Fruit fly (Drosophila melanogaster) whole organism, embryonic: Measurements from ENCODE around the gene ArfGAP3.

Experiments used
- C15 ChIP-seq: fragments of 200-800 bp; sonication (Bioruptor generic); IDR thresholded peaks from 3 replicates; pipeline ENCODE4 v1.3.6; 2022; ENCODE audit warnings: missing biosample characterization, missing genetic modification characterization
- CG10147 ChIP-seq: fragments of 200-800 bp; sonication (Bioruptor generic); optimal IDR thresholded peaks from 2 replicates; lab custom pipeline; 2019; ENCODE audit warnings: missing biosample characterization, mild to moderate bottlenecking, missing genetic modification characterization, moderate library complexity
- CG1233 ChIP-seq: fragments of 200-800 bp; sonication (Bioruptor generic); optimal IDR thresholded peaks from 4 replicates; lab custom pipeline; 2018; ENCODE audit warnings: missing biosample characterization, mild to moderate bottlenecking, missing genetic modification characterization
- CG12942 ChIP-seq: fragments of 200-800 bp; sonication (Bioruptor generic); optimal IDR thresholded peaks from 3 replicates; lab custom pipeline; 2016; ENCODE audit warnings: missing biosample characterization, missing genetic modification characterization
- CG13123 ChIP-seq: fragments of 200-800 bp; sonication (Bioruptor generic); optimal IDR thresholded peaks from 2 replicates; lab custom pipeline; 2016; ENCODE audit warnings: missing biosample characterization, missing genetic modification characterization
- CG15514 ChIP-seq: fragments of 200-800 bp; sonication (Bioruptor generic); optimal IDR thresholded peaks from 3 replicates; lab custom pipeline; 2017; ENCODE audit warnings: missing biosample characterization, missing genetic modification characterization, mild to moderate bottlenecking, moderate library complexity, missing genetic modification reagents
- CG1603 ChIP-seq: fragments of 200-800 bp; sonication (Bioruptor generic); optimal IDR thresholded peaks from 2 replicates; lab custom pipeline; 2019; ENCODE audit warnings: missing biosample characterization, mild to moderate bottlenecking, missing genetic modification characterization, moderate library complexity
- CG1647 ChIP-seq: fragments of 200-800 bp; sonication (Bioruptor generic); optimal IDR thresholded peaks from 3 replicates; lab custom pipeline; 2016; ENCODE audit warnings: missing biosample characterization, missing genetic modification characterization
- CG16779 ChIP-seq: fragments of 200-800 bp; sonication (Bioruptor generic); IDR thresholded peaks from 2 replicates; pipeline ENCODE4 v1.3.6; 2022; ENCODE audit warnings: missing biosample characterization, missing genetic modification characterization
- CG16815 ChIP-seq: fragments of 200-800 bp; sonication (Bioruptor generic); optimal IDR thresholded peaks from 3 replicates; lab custom pipeline; 2017; ENCODE audit warnings: missing biosample characterization, mild to moderate bottlenecking, missing genetic modification characterization
- CG17328 ChIP-seq: fragments of 200-800 bp; sonication (Bioruptor generic); IDR thresholded peaks from 2 replicates; pipeline ENCODE4 v1.3.6; 2022; ENCODE audit warnings: missing biosample characterization, missing genetic modification characterization
- CG17568 ChIP-seq: fragments of 200-800 bp; sonication (Bioruptor generic); optimal IDR thresholded peaks from 2 replicates; lab custom pipeline; 2018; ENCODE audit warnings: missing biosample characterization, mild to moderate bottlenecking, missing genetic modification characterization, moderate library complexity
- CG17802 ChIP-seq: fragments of 200-800 bp; sonication (Bioruptor generic); optimal IDR thresholded peaks from 2 replicates; lab custom pipeline; 2018; ENCODE audit warnings: missing biosample characterization, mild to moderate bottlenecking, missing genetic modification characterization, moderate library complexity
- CG3995 ChIP-seq: fragments of 200-800 bp; sonication (Bioruptor generic); optimal IDR thresholded peaks from 3 replicates; lab custom pipeline; 2016; ENCODE audit warnings: missing biosample characterization, missing genetic modification characterization
- CG42726 ChIP-seq: fragments of 200-800 bp; sonication (Bioruptor generic); IDR thresholded peaks from 2 replicates; pipeline ENCODE4 v1.3.6; 2022; ENCODE audit warnings: missing biosample characterization, missing genetic modification characterization; ENCODE audit not compliant: partially characterized antibody
- CG7271 ChIP-seq: fragments of 200-800 bp; sonication (Bioruptor generic); optimal IDR thresholded peaks from 2 replicates; lab custom pipeline; 2018; ENCODE audit warnings: missing biosample characterization, mild to moderate bottlenecking, missing genetic modification characterization, moderate library complexity
- CG8281 ChIP-seq: fragments of 200-800 bp; sonication (Bioruptor generic); optimal IDR thresholded peaks from 2 replicates; lab custom pipeline; 2018; ENCODE audit warnings: missing biosample characterization, mild to moderate bottlenecking, missing genetic modification characterization, moderate library complexity
- CG8944 ChIP-seq: fragments of 200-800 bp; sonication (Bioruptor generic); optimal IDR thresholded peaks from 3 replicates; lab custom pipeline; 2016; ENCODE audit warnings: missing biosample characterization, missing genetic modification characterization
- CG9437 ChIP-seq: fragments of 200-800 bp; sonication (Bioruptor generic); optimal IDR thresholded peaks from 2 replicates; lab custom pipeline; 2018; ENCODE audit warnings: missing biosample characterization, mild to moderate bottlenecking, missing genetic modification characterization
- CG9797 ChIP-seq: fragments of 200-800 bp; sonication (Bioruptor generic); optimal IDR thresholded peaks from 3 replicates; lab custom pipeline; 2018; ENCODE audit warnings: missing biosample characterization, mild to moderate bottlenecking, missing genetic modification characterization
- CG9876 ChIP-seq: fragments of 200-800 bp; sonication (Bioruptor generic); optimal IDR thresholded peaks from 2 replicates; lab custom pipeline; 2016; ENCODE audit warnings: missing biosample characterization, missing genetic modification characterization
- Doc3 ChIP-seq: fragments of 200-800 bp; sonication (Bioruptor generic); IDR thresholded peaks from 3 replicates; pipeline ENCODE4 v1.3.6; 2022; ENCODE audit warnings: missing biosample characterization, missing genetic modification characterization; ENCODE audit not compliant: partially characterized antibody
- E2f1 ChIP-seq: fragments of 200-800 bp; sonication (Bioruptor generic); IDR thresholded peaks from 2 replicates; pipeline ENCODE4 v1.3.6; 2022; ENCODE audit warnings: missing biosample characterization, missing genetic modification characterization
- Gsc ChIP-seq: fragments of 200-800 bp; sonication (Bioruptor generic); IDR thresholded peaks from 2 replicates; pipeline ENCODE4 v1.3.6; 2022; ENCODE audit warnings: missing biosample characterization, missing genetic modification characterization
- H15 ChIP-seq: fragments of 200-800 bp; sonication (Bioruptor generic); IDR thresholded peaks from 3 replicates; pipeline ENCODE4 v1.3.6; 2022; ENCODE audit warnings: missing biosample characterization, missing genetic modification characterization
- Myb ChIP-seq: fragments of 200-800 bp; sonication (Bioruptor generic); optimal IDR thresholded peaks from 2 replicates; lab custom pipeline; 2016; ENCODE audit warnings: missing biosample characterization, missing genetic modification characterization
- Sin3A ChIP-seq: fragments of >200 bp; optimal IDR thresholded peaks from 2 replicates; lab custom pipeline; 2018
- Spps ChIP-seq: fragments of 200-800 bp; sonication (Bioruptor generic); optimal IDR thresholded peaks from 2 replicates; lab custom pipeline; 2018; ENCODE audit warnings: missing biosample characterization, mild to moderate bottlenecking, missing genetic modification characterization
- Sry-β ChIP-seq: fragments of 200-800 bp; sonication (Bioruptor generic); optimal IDR thresholded peaks from 2 replicates; lab custom pipeline; 2018; ENCODE audit warnings: missing biosample characterization, mild to moderate bottlenecking, missing genetic modification characterization, moderate library complexity
- Stat92E ChIP-seq, 3 experiments: fragments of >200 bp in 2 of 3; fragments of 200-800 bp in 1 of 3; sonication (Bioruptor generic) in 1 of 3; optimal IDR thresholded peaks; 2 replicates each; lab custom pipeline; 2017 to 2019; ENCODE audit warnings: missing biosample characterization in 3 of 3, missing genetic modification characterization in 3 of 3, mild to moderate bottlenecking in 1 of 3, moderate library complexity in 1 of 3
- Tbp ChIP-seq: fragments of >200 bp; optimal IDR thresholded peaks from 2 replicates; lab custom pipeline; 2018; ENCODE audit warnings: missing biosample characterization, missing genetic modification characterization
- bbx ChIP-seq: fragments of 200-800 bp; sonication (Bioruptor generic); IDR thresholded peaks from 2 replicates; pipeline ENCODE4 v1.3.6; 2022; ENCODE audit warnings: missing biosample characterization, missing genetic modification characterization; ENCODE audit not compliant: partially characterized antibody
- bigmax ChIP-seq: fragments of 200-800 bp; sonication (Bioruptor generic); optimal IDR thresholded peaks from 2 replicates; lab custom pipeline; 2018; ENCODE audit warnings: missing biosample characterization, mild to moderate bottlenecking, missing genetic modification characterization
- btn ChIP-seq: fragments of 200-800 bp; sonication (Bioruptor generic); optimal IDR thresholded peaks from 2 replicates; lab custom pipeline; 2016; ENCODE audit warnings: missing biosample characterization, missing genetic modification characterization
- chinmo ChIP-seq: fragments of 200-800 bp; sonication (Bioruptor generic); IDR thresholded peaks from 4 replicates; pipeline ENCODE4 v1.3.6; 2022; ENCODE audit warnings: missing biosample characterization, missing genetic modification characterization; ENCODE audit not compliant: partially characterized antibody
- crol ChIP-seq: fragments of 200-800 bp; sonication (Bioruptor generic); IDR thresholded peaks from 2 replicates; pipeline ENCODE4 v1.3.6; 2022; ENCODE audit warnings: missing biosample characterization, missing genetic modification characterization
- fru ChIP-seq: fragments of >200 bp; optimal IDR thresholded peaks from 2 replicates; lab custom pipeline; 2017
- gsb-n ChIP-seq: fragments of 200-800 bp; sonication (Bioruptor generic); optimal IDR thresholded peaks from 3 replicates; lab custom pipeline; 2018; ENCODE audit warnings: missing biosample characterization, mild to moderate bottlenecking, missing genetic modification characterization
- hb ChIP-seq: fragments of 200-800 bp; sonication (Bioruptor generic); IDR thresholded peaks from 3 replicates; pipeline ENCODE4 v1.3.6; 2022; ENCODE audit warnings: missing biosample characterization, missing genetic modification characterization; ENCODE audit not compliant: partially characterized antibody
- kni ChIP-seq: fragments of 200-800 bp; sonication (Bioruptor generic); optimal IDR thresholded peaks from 3 replicates; lab custom pipeline; 2017; ENCODE audit warnings: mild to moderate bottlenecking, missing biosample characterization, missing genetic modification reagents, missing genetic modification characterization
- lab ChIP-seq: fragments of 200-800 bp; sonication (Bioruptor generic); optimal IDR thresholded peaks from 3 replicates; lab custom pipeline; 2017; ENCODE audit warnings: missing biosample characterization, missing genetic modification characterization, mild to moderate bottlenecking, moderate library complexity, missing genetic modification reagents
- lbe ChIP-seq: fragments of 200-800 bp; sonication (Bioruptor generic); optimal IDR thresholded peaks from 2 replicates; lab custom pipeline; 2016; ENCODE audit warnings: missing biosample characterization, mild to moderate bottlenecking, missing genetic modification characterization
- lov ChIP-seq, 2 experiments: fragments of 200-800 bp in 1 of 2; fragments of >200 bp in 1 of 2; sonication (Bioruptor generic) in 1 of 2; IDR thresholded peaks in 1 of 2; optimal IDR thresholded peaks in 1 of 2; 2 replicates in 1 of 2; 3 replicates in 1 of 2; pipeline versions ENCODE4 v1.3.6 to Lab custom; 2017 to 2022; ENCODE audit warnings: missing biosample characterization in 1 of 2, missing genetic modification characterization in 1 of 2
- maf-S ChIP-seq: fragments of 200-800 bp; sonication (Bioruptor generic); optimal IDR thresholded peaks from 2 replicates; lab custom pipeline; 2016; ENCODE audit warnings: missing biosample characterization, missing genetic modification characterization
- nmo ChIP-seq: fragments of 200-800 bp; sonication (Bioruptor generic); optimal IDR thresholded peaks from 2 replicates; lab custom pipeline; 2018; ENCODE audit warnings: missing biosample characterization, mild to moderate bottlenecking, missing genetic modification characterization, moderate library complexity
- pita ChIP-seq: fragments of 200-800 bp; sonication (Bioruptor generic); optimal IDR thresholded peaks from 2 replicates; lab custom pipeline; 2017; ENCODE audit warnings: missing biosample characterization, mild to moderate bottlenecking, missing genetic modification characterization
- zen ChIP-seq: fragments of 200-800 bp; sonication (Bioruptor generic); optimal IDR thresholded peaks from 3 replicates; lab custom pipeline; 2018; ENCODE audit warnings: missing biosample characterization, mild to moderate bottlenecking, missing genetic modification characterization, moderate library complexity
- zfh1 ChIP-seq: fragments of 200-800 bp; sonication (Bioruptor generic); IDR thresholded peaks from 3 replicates; pipeline ENCODE4 v1.3.6; 2022; ENCODE audit warnings: missing biosample characterization, missing genetic modification characterization

The ArfGAP3 gene

DNA sequence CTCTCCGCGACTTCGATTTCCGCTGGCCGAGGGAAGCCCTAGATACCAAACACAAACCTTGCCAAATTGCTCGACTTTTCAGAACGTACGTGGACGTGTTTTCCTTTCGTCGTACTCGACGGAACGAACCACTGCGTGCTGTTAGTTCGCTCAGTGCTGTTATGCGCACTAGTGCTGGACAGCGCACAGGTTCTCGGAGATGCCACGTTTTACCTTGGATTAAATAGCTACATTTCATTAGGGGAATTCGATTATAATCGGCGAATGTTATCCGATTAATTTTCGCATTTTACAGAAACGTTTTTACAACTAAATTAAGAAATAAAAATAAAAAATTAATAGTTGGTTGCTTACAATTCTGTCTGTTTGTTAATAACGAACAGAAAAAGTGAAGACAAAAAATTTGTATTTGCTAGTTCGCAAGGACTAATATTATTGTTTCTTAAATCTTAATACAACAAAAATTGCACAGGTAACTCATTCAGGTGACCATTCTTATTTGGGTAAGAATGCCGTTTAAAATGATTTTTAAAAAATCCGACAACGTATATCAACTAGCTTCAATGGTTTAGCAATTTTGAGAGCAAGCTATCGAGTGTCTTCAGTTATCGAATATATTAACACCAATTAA is at the start of gene ArfGAP3, which contains the start of gene CG32452:
ArfGAP3 (minus strand) TSS at position 441 of the 631 bp plus-strand sequence.
CG32452 (plus strand) TSS at position 592 of the 631 bp plus-strand sequence.
- TF ChIP-seq CG8944 (peak; percentile 24), CG17568 (GFP tag; lab: Kevin White, UChicago) (no peak), CG16779 (GFP tag; lab: Robert Waterston, UW) (0 out of 2 replicates have a peak, but pooled peaks have one; percentile 35), bigmax (GFP tag; lab: Kevin White, UChicago) (no peak), CG9437 (peak; percentile 81), zfh1 (GFP tag; lab: Robert Waterston, UW) (peak; percentile 77; the same call in 2 of the 3 replicates), CG3995 (GFP tag; lab: Kevin White, UChicago) (peak; percentile 39), CG10147 (GFP tag; lab: Kevin White, UChicago) (peak; percentile 74), CG13123 (GFP tag; lab: Kevin White, UChicago) (peak; percentile 53), CG17802 (tag; lab: Kevin White, UChicago) (peak; percentile 58), hb (GFP tag; lab: Robert Waterston, UW) (no peak), CG8281 (tag; lab: Kevin White, UChicago) (peak; percentile 38), CG1603 (peak; percentile 51), kni (peak; percentile 41), zen (peak; percentile 66), gsb-n (tag; lab: Kevin White, UChicago) (peak; percentile 68), CG1647 (GFP tag; lab: Kevin White, UChicago) (peak; percentile 60), CG16815 (GFP tag; lab: Kevin White, UChicago) (peak; percentile 51), Doc3 (GFP tag; lab: Robert Waterston, UW) (peak; percentile 70; the same call in 2 of the 3 replicates), bbx (GFP tag; lab: Robert Waterston, UW) (peak; percentile 26; the same call in 1 of the 2 replicates), lbe (GFP tag; lab: Kevin White, UChicago) (peak; percentile 31), CG42726 (GFP tag; lab: Robert Waterston, UW) (no peak; the same call in 1 of the 2 replicates), CG15514 (GFP tag; lab: Kevin White, UChicago) (peak; percentile 97), Sin3A (lab: Kevin White, UChicago) (peak; percentile 10), CG9797 (GFP tag; lab: Kevin White, UChicago) (peak; percentile 22), CG12942 (GFP tag; lab: Kevin White, UChicago) (peak; percentile 75), lov (optimal IDR thresholded peaks at IDR 0.05; lab: Kevin White, UChicago) (no peak), lov (GFP tag; IDR thresholded peaks at IDR 0.05; lab: Robert Waterston, UW) (peak; percentile 45; the same call in 1 of the 3 replicates), CG1233 (GFP tag; lab: Kevin White, UChicago) (peak; percentile 58), lab (GFP tag; lab: Kevin White, UChicago) (peak; percentile 70), nmo (GFP tag; lab: Kevin White, UChicago) (peak; percentile 80), Tbp (GFP tag; lab: Kevin White, UChicago) (no peak), E2f1 (GFP tag; lab: Robert Waterston, UW) (peak; percentile 31; the same call in 1 of the 2 replicates), btn (GFP tag; lab: Kevin White, UChicago) (no peak), CG7271 (tag; lab: Kevin White, UChicago) (no peak), Stat92E (GFP tag; optimal IDR thresholded peaks at IDR 0.05; lab: Kevin White, UChicago) (peak in 1 of 3 experiments; percentile 28), Myb (peak; percentile 66), fru (lab: Kevin White, UChicago) (no peak), Sry-β (GFP tag; lab: Kevin White, UChicago) (peak; percentile 94), chinmo (GFP tag; lab: Robert Waterston, UW) (0 out of 4 replicates have a peak, but pooled peaks have one; percentile 54), H15 (peak; percentile 62; the same call in 1 of the 3 replicates), crol (GFP tag; lab: Robert Waterston, UW) (no peak), maf-S (GFP tag; lab: Kevin White, UChicago) (no peak), CG17328 (GFP tag; lab: Robert Waterston, UW) (peak; percentile 72), CG9876 (GFP tag; lab: Kevin White, UChicago) (peak; percentile 7), Gsc (GFP tag; lab: Robert Waterston, UW) (no peak), Spps (tag; lab: Kevin White, UChicago) (peak; percentile 34), pita (GFP tag; lab: Kevin White, UChicago) (no peak), C15 (GFP tag; lab: Robert Waterston, UW) (0 out of 3 replicates have a peak, but pooled peaks have one; percentile 8)
